Worm (Caenorhabditis elegans): ENCODE measurements around the gene B0393.4.

The B0393.4 gene

ce11 chrIII:4765474-4765873 lies 2.1 kb upstream of the B0393.4 start, which contains the start of gene B0393.5:
B0393.5 (plus strand) TSS chrIII:4765774.
- TF ChIP-seq pag-3 (tag; optimal IDR thresholded peaks at IDR 0.05; ENCODE audit: borderline replicate concordance), result no peak
- no peak for TF ChIP-seq T23F11.4 (GFP tag; optimal IDR thresholded peaks at IDR 0.05)
- TF ChIP-seq tbx-7 (tag; optimal IDR thresholded peaks at IDR 0.05), result no peak

DNA sequence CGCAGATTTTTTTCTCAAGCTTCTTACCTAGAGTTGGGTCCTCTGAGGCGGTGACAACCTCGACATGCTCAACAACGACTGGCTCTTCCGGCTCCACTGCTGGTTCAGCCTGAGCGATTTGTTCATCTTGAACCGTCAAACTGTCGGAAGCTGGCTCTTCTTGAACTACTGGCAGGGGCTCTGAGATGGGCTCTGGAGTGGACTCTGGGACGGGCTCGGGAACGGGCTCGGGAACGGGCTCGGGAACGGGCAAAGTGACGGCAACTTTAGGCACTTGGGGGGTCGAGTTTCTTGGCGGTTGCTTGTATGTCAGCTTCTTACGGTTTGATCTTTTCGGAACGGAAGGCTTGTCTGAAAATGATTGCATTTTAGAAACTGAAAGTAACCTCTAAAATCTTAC lies 563 bp downstream of the B0393.4 start:
- TF ChIP-seq mec-3 (tag; optimal IDR thresholded peaks at IDR 0.05; ENCODE audit: borderline replicate concordance), result peak; percentile 20
- no peak for TF ChIP-seq ceh-24 (tag; optimal IDR thresholded peaks at IDR 0.05)
- no peak for TF ChIP-seq lim-6 (tag; optimal IDR thresholded peaks at IDR 0.05)

DNA sequence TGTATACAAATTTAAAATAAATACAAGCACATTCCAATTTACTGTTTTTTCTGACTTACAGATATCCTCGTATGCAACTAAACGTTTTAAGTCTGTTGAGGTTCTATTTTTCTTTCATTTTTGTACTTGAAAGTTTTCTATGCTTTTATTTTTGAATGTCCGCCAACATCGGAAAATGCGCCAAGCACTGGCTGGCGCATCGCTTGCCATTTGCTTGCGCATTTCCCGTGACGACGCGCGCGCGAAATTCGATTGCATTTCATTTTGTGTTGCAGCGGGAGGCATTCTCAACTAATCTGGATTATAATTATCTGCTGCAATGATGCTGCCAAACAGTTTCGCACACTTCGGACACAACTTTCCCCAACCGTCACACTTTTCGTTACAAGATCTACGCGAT lies 6.4 kb downstream of the B0393.4 start, which contains the start of gene fbxl-2:
Gene fbxl-2, plus strand, starts transcription at position 278 of the 400 bp plus-strand sequence.
- TF ChIP-seq odd-2 (tag; optimal IDR thresholded peaks at IDR 0.05) (no peak), hlh-30 (tag; optimal IDR thresholded peaks at IDR 0.05; ENCODE audit: insufficient read depth) (peak; percentile 73), pros-1 (tag; optimal IDR thresholded peaks at IDR 0.05) (peak; percentile 36), che-1 (tag; optimal IDR thresholded peaks at IDR 0.05) (peak; percentile 48), hlh-6 (tag; optimal IDR thresholded peaks at IDR 0.05) (peak; percentile 59), ceh-24 (tag; optimal IDR thresholded peaks at IDR 0.05) (peak; percentile 32), tbx-2 (tag; optimal IDR thresholded peaks at IDR 0.05) (peak; percentile 71), ceh-18 (tag; optimal IDR thresholded peaks at IDR 0.05) (peak; percentile 90), gmeb-2 (tag; optimal IDR thresholded peaks at IDR 0.05) (peak; percentile 57), mec-3 (tag; optimal IDR thresholded peaks at IDR 0.05; ENCODE audit: borderline replicate concordance) (no peak), nhr-11 (tag; optimal IDR thresholded peaks at IDR 0.05) (no peak), ceh-34 (tag; optimal IDR thresholded peaks at IDR 0.05) (peak; percentile 90), ceh-2 (tag; optimal IDR thresholded peaks at IDR 0.05) (peak; percentile 54), ceh-19 (GFP tag; optimal IDR thresholded peaks at IDR 0.05) (peak; percentile 17), nhr-232 (tag; optimal IDR thresholded peaks at IDR 0.05) (peak; percentile 21), ceh-6 (GFP tag; optimal IDR thresholded peaks at IDR 0.05) (peak; percentile 71), ceh-22 (tag; optimal IDR thresholded peaks at IDR 0.05) (no peak), elt-4 (tag; optimal IDR thresholded peaks at IDR 0.05) (no peak), eyg-1 (tag; optimal IDR thresholded peaks at IDR 0.05) (no peak), unc-55 (GFP tag; optimal IDR thresholded peaks at IDR 0.05) (peak; percentile 48), ceh-9 (tag; optimal IDR thresholded peaks at IDR 0.05) (no peak), hlh-8 (tag; optimal IDR thresholded peaks at IDR 0.05) (peak; percentile 44), C08G9.2 (tag; optimal IDR thresholded peaks at IDR 0.05) (peak; percentile 36), pax-1 (tag; optimal IDR thresholded peaks at IDR 0.05) (no peak), K02D7.2 (tag; optimal IDR thresholded peaks at IDR 0.05) (no peak), ets-4 (tag; optimal IDR thresholded peaks at IDR 0.05) (peak; percentile 95), ref-2 (tag; optimal IDR thresholded peaks at IDR 0.05) (peak; percentile 86), ttx-3 (tag; optimal IDR thresholded peaks at IDR 0.05) (peak; percentile 39), pag-3 (tag; optimal IDR thresholded peaks at IDR 0.05; ENCODE audit: borderline replicate concordance) (no peak), C38D4.7 (GFP tag; optimal IDR thresholded peaks at IDR 0.05) (no peak), unc-42 (tag; optimal IDR thresholded peaks at IDR 0.05) (peak; percentile 91), T23F11.4 (GFP tag; optimal IDR thresholded peaks at IDR 0.05) (no peak), fkh-10 (GFP tag; optimal IDR thresholded peaks at IDR 0.05) (peak; percentile 4), dve-1 (tag; optimal IDR thresholded peaks at IDR 0.05) (peak; percentile 89), pha-2 (tag; optimal IDR thresholded peaks at IDR 0.05) (peak; percentile 72), K09A11.1 (tag; optimal IDR thresholded peaks at IDR 0.05; ENCODE audit: insufficient read depth) (no peak), ama-1 (optimal IDR thresholded peaks at IDR 0.05) (peak; percentile 36), elt-2 (tag; optimal IDR thresholded peaks at IDR 0.05) (peak; percentile 88), rnt-1 (tag; optimal IDR thresholded peaks at IDR 0.05) (peak; percentile 68), ceh-30 (tag; optimal IDR thresholded peaks at IDR 0.05) (peak; percentile 85), F13H6.1 (tag; optimal IDR thresholded peaks at IDR 0.05) (peak; percentile 53), ceh-31 (tag; optimal IDR thresholded peaks at IDR 0.05) (peak; percentile 88), ceh-14 (tag; optimal IDR thresholded peaks at IDR 0.05) (peak; percentile 89), pat-9 (tag; optimal IDR thresholded peaks at IDR 0.05) (peak; percentile 64), pha-4 (tag; optimal IDR thresholded peaks at IDR 0.05) (no peak), sdc-2 (tag; optimal IDR thresholded peaks at IDR 0.05) (peak; percentile 61)
